Fruit fly (Drosophila melanogaster) whole organism, wandering third instar larva: Measurements from ENCODE around the gene CG1113.

Experiments
- Abd-B ChIP-seq: fragments of >200 bp; optimal IDR thresholded peaks from 2 replicates; lab custom pipeline; 2017; ENCODE audit warnings: missing biosample characterization, missing genetic modification characterization
- CG9705 ChIP-seq: fragments of 200-800 bp; sonication (Bioruptor generic); optimal IDR thresholded peaks from 2 replicates; lab custom pipeline; 2018; ENCODE audit warnings: missing biosample characterization, mild to moderate bottlenecking, missing genetic modification characterization
- CrebA ChIP-seq: fragments of 200-800 bp; sonication (Bioruptor generic); optimal IDR thresholded peaks from 2 replicates; lab custom pipeline; 2016; ENCODE audit warnings: missing biosample characterization, mild to moderate bottlenecking, missing genetic modification characterization, borderline replicate concordance
- Dif ChIP-seq: fragments of 200-275, 200-300 bp; sonication (Bioruptor generic); optimal IDR thresholded peaks from 2 replicates; lab custom pipeline; 2018; ENCODE audit warnings: missing biosample characterization, missing genetic modification characterization; ENCODE audit not compliant: partially characterized antibody
- HLH106 ChIP-seq: fragments of 200-800 bp; optimal IDR thresholded peaks from 3 replicates; lab custom pipeline; 2019; ENCODE audit warnings: missing biosample characterization, mild to moderate bottlenecking, missing genetic modification characterization, moderate library complexity
- Hnf4 ChIP-seq: fragments of 200-800 bp; sonication (Bioruptor generic); optimal IDR thresholded peaks from 2 replicates; lab custom pipeline; 2016; ENCODE audit warnings: missing biosample characterization, mild to moderate bottlenecking, missing genetic modification characterization
- Hr78 ChIP-seq: fragments of >200 bp; optimal IDR thresholded peaks from 2 replicates; lab custom pipeline; 2017; ENCODE audit warnings: missing biosample characterization, missing genetic modification characterization
- Hr83 ChIP-seq: fragments of 200-300 bp; sonication (Bioruptor generic); optimal IDR thresholded peaks from 2 replicates; lab custom pipeline; 2016; ENCODE audit warnings: missing biosample characterization, mild to moderate bottlenecking, missing genetic modification characterization, moderate library complexity; ENCODE audit not compliant: poor library complexity, severe bottlenecking
- Jra ChIP-seq: sonication (Bioruptor generic); optimal IDR thresholded peaks from 2 replicates; lab custom pipeline; 2016; ENCODE audit warnings: missing biosample characterization, missing genetic modification characterization
- Mio ChIP-seq: sonication (Bioruptor generic); optimal IDR thresholded peaks from 2 replicates; lab custom pipeline; 2016; ENCODE audit warnings: missing biosample characterization, missing genetic modification characterization
- Myc ChIP-seq: fragments of >200 bp; optimal IDR thresholded peaks from 2 replicates; lab custom pipeline; 2017
- N ChIP-seq: fragments of >200 bp; optimal IDR thresholded peaks from 2 replicates; lab custom pipeline; 2018; ENCODE audit warnings: missing biosample characterization, missing external identifiers, missing genetic modification characterization
- Rel ChIP-seq, 2 experiments: fragments of 200-800 bp; sonication (Bioruptor generic) in 1 of 2; optimal IDR thresholded peaks; 2 replicates in 1 of 2; 3 replicates in 1 of 2; lab custom pipeline; 2016 to 2019; ENCODE audit warnings: mild to moderate bottlenecking in 2 of 2, missing biosample characterization in 2 of 2, missing genetic modification characterization in 2 of 2, moderate library complexity in 1 of 2
- Sp1 ChIP-seq: fragments of 200-800 bp; sonication (Bioruptor generic); optimal IDR thresholded peaks from 3 replicates; lab custom pipeline; 2019; ENCODE audit warnings: missing biosample characterization, mild to moderate bottlenecking, missing genetic modification characterization, moderate library complexity
- br ChIP-seq: fragments of 200-800 bp; sonication (Bioruptor generic); optimal IDR thresholded peaks from 2 replicates; lab custom pipeline; 2016; ENCODE audit warnings: missing biosample characterization, missing genetic modification characterization
- dl ChIP-seq, 2 experiments: fragments of 175-275, 200-275 bp in 1 of 2; fragments of 200-275 bp in 1 of 2; sonication (Bioruptor generic); optimal IDR thresholded peaks; lab custom pipeline; 2018; ENCODE audit warnings: mild to moderate bottlenecking in 2 of 2, missing biosample characterization in 2 of 2, missing genetic modification characterization in 2 of 2, moderate library complexity in 2 of 2; ENCODE audit not compliant: partially characterized antibody in 2 of 2, insufficient read depth in 1 of 2
- dsf ChIP-seq: sonication (Bioruptor generic); optimal IDR thresholded peaks from 2 replicates; lab custom pipeline; 2016; ENCODE audit warnings: missing biosample characterization, missing genetic modification characterization, borderline replicate concordance
- foxo ChIP-seq, 2 experiments: fragments of 200-800 bp; sonication (Bioruptor generic); optimal IDR thresholded peaks; 2 replicates in 1 of 2; 3 replicates in 1 of 2; lab custom pipeline; 2016 to 2017; ENCODE audit warnings: missing biosample characterization in 2 of 2, missing genetic modification characterization in 2 of 2
- fru ChIP-seq: fragments of 200-800 bp; sonication (Bioruptor generic); optimal IDR thresholded peaks from 3 replicates; lab custom pipeline; 2016; ENCODE audit warnings: missing biosample characterization, mild to moderate bottlenecking, missing genetic modification characterization
- h ChIP-seq: fragments of 200-800 bp; sonication (Bioruptor generic); optimal IDR thresholded peaks from 3 replicates; lab custom pipeline; 2016; ENCODE audit warnings: missing biosample characterization, mild to moderate bottlenecking, missing genetic modification characterization
- pan ChIP-seq: fragments of >200 bp; optimal IDR thresholded peaks from 2 replicates; lab custom pipeline; 2017
- psq ChIP-seq: fragments of 200-800 bp; sonication (Bioruptor generic); optimal IDR thresholded peaks from 3 replicates; lab custom pipeline; 2017; ENCODE audit warnings: missing biosample characterization, mild to moderate bottlenecking, missing genetic modification characterization, moderate library complexity
- rgr ChIP-seq: fragments of 200-800 bp; sonication (Bioruptor generic); optimal IDR thresholded peaks from 3 replicates; lab custom pipeline; 2016; ENCODE audit warnings: missing biosample characterization, mild to moderate bottlenecking, missing genetic modification characterization
- sage ChIP-seq: fragments of 200-800 bp; sonication (Bioruptor generic); optimal IDR thresholded peaks from 2 replicates; lab custom pipeline; 2016; ENCODE audit warnings: missing biosample characterization, mild to moderate bottlenecking, missing genetic modification characterization
- sv ChIP-seq: fragments of 200-800 bp; sonication (Bioruptor generic); optimal IDR thresholded peaks from 3 replicates; lab custom pipeline; 2016; ENCODE audit warnings: missing biosample characterization, missing genetic modification characterization
- woc ChIP-seq: sonication (Bioruptor generic); optimal IDR thresholded peaks from 2 replicates; lab custom pipeline; 2016; ENCODE audit warnings: missing biosample characterization, mild to moderate bottlenecking, missing genetic modification characterization

Gene CG1113

DNA sequence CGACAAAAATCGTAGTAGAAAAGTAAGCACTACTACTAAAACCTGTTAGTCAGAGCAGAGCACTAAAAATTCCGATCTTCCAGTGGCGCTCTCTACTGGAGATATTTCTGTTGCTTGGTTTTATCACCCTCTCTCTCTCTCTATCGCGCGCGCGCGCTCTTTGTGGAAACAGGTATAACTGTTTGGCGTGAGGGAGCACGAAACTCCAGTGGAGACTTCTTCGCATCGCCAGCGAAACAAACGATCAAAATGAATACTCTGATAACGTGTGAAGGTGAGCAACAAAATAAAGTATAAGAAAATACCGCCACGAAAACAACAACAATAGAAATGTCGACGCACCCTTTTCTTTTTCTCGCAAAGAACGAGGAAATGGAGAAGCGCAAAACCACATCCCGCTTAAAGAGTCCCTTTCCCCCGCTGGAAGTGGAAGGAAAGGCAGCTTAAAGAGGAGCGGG is 36.6 kb upstream of the CG1113 start:
- peak; percentile 82 for TF ChIP-seq psq (GFP tag; lab: Kevin White, UChicago)
- TF ChIP-seq dl (GFP tag; optimal IDR thresholded peaks at IDR 0.05; lab: Kevin White, UChicago; ENCODE audit: insufficient read depth in 1 of 2, partially characterized antibody in 2 of 2), result peak in 1 of 2 experiments; percentile 69
- TF ChIP-seq Dif (GFP tag; lab: Kevin White, UChicago), result peak; percentile 77
- TF ChIP-seq foxo (GFP tag; optimal IDR thresholded peaks at IDR 0.05; lab: Kevin White, UChicago), result no peak
- no peak for TF ChIP-seq sv
- TF ChIP-seq, all 38 proteins: peak for 3

dm6 chr3R:5217278-5217714 is 35.7 kb upstream of the CG1113 start, which contains the start of gene cno:
Gene cno, minus strand, starts transcription at chr3R:5217456.
- TF ChIP-seq br (GFP tag; lab: Kevin White, UChicago), result peak; percentile 1
- TF ChIP-seq dl (GFP tag; optimal IDR thresholded peaks at IDR 0.05; lab: Kevin White, UChicago; ENCODE audit: insufficient read depth in 1 of 2, partially characterized antibody in 2 of 2), result no peak
- peak; percentile 42 for TF ChIP-seq Hnf4 (GFP tag; lab: Kevin White, UChicago)
- peak; percentile 56 for TF ChIP-seq Hr83 (GFP tag; lab: Kevin White, UChicago)
- peak; percentile 43 for TF ChIP-seq Sp1
- peak; percentile 62 for TF ChIP-seq Dif (GFP tag; lab: Kevin White, UChicago)
- TF ChIP-seq woc (GFP tag; lab: Kevin White, UChicago), result no peak
- TF ChIP-seq Myc (lab: Kevin White, UChicago), result peak; percentile 20
- TF ChIP-seq sv, result no peak
- peak; percentile 3 for TF ChIP-seq h
- TF ChIP-seq Rel (GFP tag; optimal IDR thresholded peaks at IDR 0.05; lab: Kevin White, UChicago), result no peak
- TF ChIP-seq Rel (tag; optimal IDR thresholded peaks at IDR 0.05; lab: Kevin White, UChicago), result peak; percentile 28

DNA sequence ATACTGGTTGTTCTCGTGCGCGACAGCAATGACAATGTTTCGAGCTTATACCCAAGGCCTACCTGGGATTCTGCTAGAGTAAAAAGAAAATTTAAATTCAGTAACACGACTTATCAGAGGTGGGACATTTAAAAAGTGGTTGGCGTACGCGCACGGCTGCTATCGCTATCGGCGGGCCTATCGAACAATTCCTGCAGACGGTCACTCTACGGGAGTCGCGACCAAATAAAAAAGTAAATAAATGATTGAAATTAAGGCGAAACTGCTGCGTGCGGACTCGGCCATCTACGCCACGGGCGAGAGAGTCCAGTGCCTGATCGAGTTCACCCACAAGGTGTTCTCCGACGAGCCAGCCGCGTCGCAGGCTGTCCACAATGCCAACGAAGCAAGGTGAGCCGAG is 33.5 kb upstream of the CG1113 start, which contains the start of the genes Prosbeta2R2 and CG1116:
Gene Prosbeta2R2 (minus strand): TSS at position 63 of the 400 bp plus-strand sequence.
Gene CG1116 (plus strand): TSS at position 192 of the 400 bp plus-strand sequence.
- TF ChIP-seq dsf (GFP tag; lab: Kevin White, UChicago) (no peak), CG9705 (GFP tag; lab: Kevin White, UChicago) (no peak), dl (GFP tag; optimal IDR thresholded peaks at IDR 0.05; lab: Kevin White, UChicago; ENCODE audit: insufficient read depth in 1 of 2, partially characterized antibody in 2 of 2) (no peak), Abd-B (GFP tag; lab: Kevin White, UChicago) (no peak), Sp1 (no peak), N (GFP tag; lab: Kevin White, UChicago) (no peak)

DNA sequence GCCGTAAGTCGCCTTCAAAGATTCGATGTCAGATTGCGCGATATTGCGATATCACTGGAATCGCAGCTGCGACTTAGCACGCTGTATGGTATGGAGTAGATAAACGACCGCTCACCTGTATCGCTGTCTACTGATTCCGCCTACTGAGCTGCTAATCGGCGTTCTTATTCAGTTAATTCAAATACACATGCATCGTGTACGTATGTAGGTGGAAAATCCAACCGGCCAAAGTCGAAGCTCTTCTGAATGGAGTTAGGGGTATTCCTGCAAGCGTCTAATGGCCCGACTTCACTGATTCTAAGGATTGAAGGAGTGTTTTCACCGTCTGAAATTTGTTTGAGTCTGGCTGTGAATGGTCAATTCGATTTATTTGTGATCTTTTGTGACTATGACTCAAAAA is 29.8 kb upstream of the CG1113 start, which contains the start of gene CG2604:
Gene CG2604 (minus strand): TSS at position 231 of the 400 bp plus-strand sequence.
- TF ChIP-seq CG9705 (GFP tag; lab: Kevin White, UChicago) (peak; percentile 27), Sp1 (no peak), Hr78 (peak; percentile 59), Hnf4 (GFP tag; lab: Kevin White, UChicago) (peak; percentile 92), foxo (GFP tag; optimal IDR thresholded peaks at IDR 0.05; lab: Kevin White, UChicago) (peak in 1 of 2 experiments; percentile 13), Mio (GFP tag; lab: Kevin White, UChicago) (no peak), HLH106 (tag; lab: Kevin White, UChicago) (peak; percentile 10), Dif (GFP tag; lab: Kevin White, UChicago) (no peak), fru (GFP tag; lab: Kevin White, UChicago) (peak; percentile 40), rgr (peak; percentile 26), N (GFP tag; lab: Kevin White, UChicago) (peak; percentile 97), Rel (GFP tag; optimal IDR thresholded peaks at IDR 0.05; lab: Kevin White, UChicago) (no peak), Rel (tag; optimal IDR thresholded peaks at IDR 0.05; lab: Kevin White, UChicago) (peak; percentile 54), pan (lab: Kevin White, UChicago) (no peak), Jra (GFP tag; lab: Kevin White, UChicago) (no peak)

dm6 chr3R:5223839-5224238 is 29.1 kb upstream of the CG1113 start, which contains the start of gene CG14664:
Gene CG14664, plus strand, starts transcription at chr3R:5224139.
- TF ChIP-seq CrebA (GFP tag; lab: Kevin White, UChicago) (no peak), h (no peak)
- TF ChIP-seq, all 38 proteins: peak for 0

DNA sequence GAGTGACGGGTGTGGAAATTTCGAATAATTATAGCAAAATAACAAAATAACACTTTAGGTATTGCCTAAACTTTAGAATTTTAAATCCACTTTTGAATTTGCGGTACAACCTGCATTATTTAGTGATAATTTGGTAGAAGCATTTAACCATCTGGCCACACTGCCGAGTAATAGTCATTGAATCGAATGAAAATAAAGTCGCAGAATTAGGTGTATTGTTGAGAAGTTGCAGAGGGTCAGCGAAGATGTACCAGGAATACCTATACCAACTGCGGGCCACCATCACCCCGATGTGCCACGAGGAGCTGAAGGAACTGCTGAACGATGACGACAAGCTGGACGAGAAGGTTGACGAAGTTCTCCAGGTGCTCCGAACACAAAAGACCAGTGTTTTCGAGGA is 26.9 kb upstream of the CG1113 start, which contains the start of gene Vps37B:
Gene Vps37B (plus strand): TSS at position 134 of the 400 bp plus-strand sequence.
- TF ChIP-seq Dif (GFP tag; lab: Kevin White, UChicago) (peak; percentile 14), sage (GFP tag; lab: Kevin White, UChicago) (no peak)
